Fruit fly (Drosophila melanogaster): ENCODE results near the gene CG6204.

The CG6204 gene

DNA sequence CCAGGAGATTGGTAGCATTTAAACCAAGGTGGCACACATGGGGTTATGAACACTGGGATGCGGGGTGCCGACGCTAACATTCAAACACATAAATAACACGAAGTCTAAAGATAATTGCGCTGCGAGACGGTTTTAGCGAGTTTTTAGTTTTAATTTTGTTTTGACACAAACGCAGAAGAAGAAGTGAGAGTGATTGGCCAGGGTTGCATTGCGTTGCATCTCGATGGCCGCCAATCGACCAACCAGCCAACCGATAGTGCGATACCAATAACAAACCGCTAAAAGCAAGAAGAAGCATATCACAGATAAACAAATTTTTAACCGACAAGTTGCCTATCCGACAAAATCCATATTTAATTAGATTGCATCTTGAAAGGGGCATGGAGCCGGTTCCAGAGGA lies 33.1 kb downstream of the CG6204 start, which contains the start of the genes Spps and CG13609 (continued):
- TF ChIP-seq Neu2 (GFP tag; optimal IDR thresholded peaks at IDR 0.05; ENCODE audit: borderline replicate concordance), result no peak
- no peak for TF ChIP-seq pan (optimal IDR thresholded peaks at IDR 0.05)
- peak in 1 of 2 experiments; percentile 4 for TF ChIP-seq pan (GFP tag; optimal IDR thresholded peaks at IDR 0.05 in 1 of 2, IDR thresholded peaks at IDR 0.05 in 1 of 2)
- no peak for TF ChIP-seq CG12942 (GFP tag; optimal IDR thresholded peaks at IDR 0.05)
- TF ChIP-seq mirr (GFP tag; optimal IDR thresholded peaks at IDR 0.05), result no peak
- TF ChIP-seq NC2β (GFP tag; optimal IDR thresholded peaks at IDR 0.05), result peak; percentile 36
- no peak for TF ChIP-seq CG5245 (GFP tag; optimal IDR thresholded peaks at IDR 0.05)
- TF ChIP-seq ewg (GFP tag; optimal IDR thresholded peaks at IDR 0.05), result peak; percentile 11
- peak; percentile 83 for TF ChIP-seq Doc3 (GFP tag; IDR thresholded peaks at IDR 0.05; ENCODE audit: partially characterized antibody)
- TF ChIP-seq CG12155 (GFP tag; optimal IDR thresholded peaks at IDR 0.05), result no peak
- no peak for TF ChIP-seq CG32772 (GFP tag; IDR thresholded peaks at IDR 0.05)
- TF ChIP-seq dmrt99B (tag; optimal IDR thresholded peaks at IDR 0.05), result no peak
- TF ChIP-seq CG2129 (GFP tag; IDR thresholded peaks at IDR 0.05; ENCODE audit: partially characterized antibody), result peak; percentile 72
- peak; percentile 98 for TF ChIP-seq bbx (GFP tag; IDR thresholded peaks at IDR 0.05; ENCODE audit: partially characterized antibody)
- peak in 1 of 2 experiments; percentile 16 for TF ChIP-seq insv (GFP tag; optimal IDR thresholded peaks at IDR 0.05)
- peak; percentile 28; the same call in 1 of the 2 replicates for TF ChIP-seq ranshi (GFP tag; IDR thresholded peaks at IDR 0.05)
- peak; percentile 59 for TF ChIP-seq B-H2 (GFP tag; optimal IDR thresholded peaks at IDR 0.05)
- TF ChIP-seq Rfx (GFP tag; IDR thresholded peaks at IDR 0.05), result peak; percentile 66
- no peak for TF ChIP-seq CG14050 (GFP tag; IDR thresholded peaks at IDR 0.05)
- TF ChIP-seq Ssrp (tag; optimal IDR thresholded peaks at IDR 0.05), result no peak
- peak; percentile 3 for TF ChIP-seq CG9609 (GFP tag; optimal IDR thresholded peaks at IDR 0.05)
- no peak for TF ChIP-seq schlank (tag; optimal IDR thresholded peaks at IDR 0.05)
- TF ChIP-seq Scr (GFP tag; IDR thresholded peaks at IDR 0.05; ENCODE audit: partially characterized antibody), result peak; percentile 91
- no peak for TF ChIP-seq dan (GFP tag; IDR thresholded peaks at IDR 0.05)
- TF ChIP-seq Hr51 (GFP tag; optimal IDR thresholded peaks at IDR 0.05), result no peak
- no peak for TF ChIP-seq Sox100B (GFP tag; optimal IDR thresholded peaks at IDR 0.05)
- 0 out of 2 replicates have a peak, but pooled peaks have one; percentile 13 for TF ChIP-seq CG17328 (GFP tag; IDR thresholded peaks at IDR 0.05)
- no peak for TF ChIP-seq Gsc (GFP tag; IDR thresholded peaks at IDR 0.05)
- peak; percentile 61 for TF ChIP-seq CG15514 (GFP tag; optimal IDR thresholded peaks at IDR 0.05)
- peak in 1 of 2 experiments; percentile 12 for TF ChIP-seq Pdp1 (GFP tag; optimal IDR thresholded peaks at IDR 0.05)
- TF ChIP-seq zfh2 (GFP tag; optimal IDR thresholded peaks at IDR 0.05), result peak; percentile 19
- TF ChIP-seq her (GFP tag; optimal IDR thresholded peaks at IDR 0.05), result peak; percentile 22
- no peak for TF ChIP-seq Nf-YC (tag; optimal IDR thresholded peaks at IDR 0.05)
- TF ChIP-seq crc (GFP tag; optimal IDR thresholded peaks at IDR 0.05), result no peak
- TF ChIP-seq amos (GFP tag; IDR thresholded peaks at IDR 0.05; ENCODE audit: partially characterized antibody), result peak; percentile 96
- peak; percentile 7 for TF ChIP-seq Side (GFP tag; optimal IDR thresholded peaks at IDR 0.05)
- TF ChIP-seq CG3281 (GFP tag; optimal IDR thresholded peaks at IDR 0.05), result peak; percentile 3
- TF ChIP-seq unc-4 (GFP tag; IDR thresholded peaks at IDR 0.05; ENCODE audit: partially characterized antibody), result peak; percentile 83
- no peak for TF ChIP-seq lab (GFP tag; optimal IDR thresholded peaks at IDR 0.05)
- TF ChIP-seq CG15073 (GFP tag; optimal IDR thresholded peaks at IDR 0.05), result no peak
- TF ChIP-seq CG17186 (GFP tag; optimal IDR thresholded peaks at IDR 0.05), result peak; percentile 67
- peak; percentile 91 for TF ChIP-seq Sry-δ (GFP tag; optimal IDR thresholded peaks at IDR 0.05)
- no peak for TF ChIP-seq salm (tag; optimal IDR thresholded peaks at IDR 0.05)
- TF ChIP-seq Nf-YA (GFP tag; IDR thresholded peaks at IDR 0.05), result 0 out of 2 replicates have a peak, but pooled peaks have one; percentile 20
- TF ChIP-seq CG14441 (GFP tag; IDR thresholded peaks at IDR 0.05), result 0 out of 2 replicates have a peak, but pooled peaks have one; percentile 5
- no peak for TF ChIP-seq Dad (GFP tag; optimal IDR thresholded peaks at IDR 0.05)
- peak; percentile 99 for TF ChIP-seq ato (GFP tag; IDR thresholded peaks at IDR 0.05; ENCODE audit: partially characterized antibody)
- no peak for TF ChIP-seq sima (GFP tag; optimal IDR thresholded peaks at IDR 0.05)
- peak; percentile 92 for TF ChIP-seq BEAF-32 (GFP tag; optimal IDR thresholded peaks at IDR 0.05)
- TF ChIP-seq GATAe (GFP tag; conservative IDR thresholded peaks at IDR 0.05), result peak; percentile 12; the same call in 1 of the 2 replicates
